Fruit fly (Drosophila melanogaster): Measurements from ENCODE around the gene CG14453.

CG14453 gene

dm6 chr3L:22727739-22728335, 34.0 kb downstream of the CG14453 start, which contains the start of the genes CG14450 and CG11367 (continued):
- TF ChIP-seq CG12391 (tag; optimal IDR thresholded peaks at IDR 0.05) (peak; percentile 68), CG13894 (tag; optimal IDR thresholded peaks at IDR 0.05) (peak; percentile 47), CG2120 (GFP tag; optimal IDR thresholded peaks at IDR 0.05) (peak; percentile 10), CG10267 (tag; optimal IDR thresholded peaks at IDR 0.05) (peak; percentile 78), so (GFP tag; IDR thresholded peaks at IDR 0.05) (no peak), CG17912 (GFP tag; optimal IDR thresholded peaks at IDR 0.05) (no peak), gcm (GFP tag; optimal IDR thresholded peaks at IDR 0.05) (peak; percentile 24), ranshi (GFP tag; IDR thresholded peaks at IDR 0.05) (no peak), oc (tag; optimal IDR thresholded peaks at IDR 0.05) (no peak), Sox100B (GFP tag; optimal IDR thresholded peaks at IDR 0.05) (peak; percentile 39), Nf-YA (GFP tag; IDR thresholded peaks at IDR 0.05) (no peak), gcm2 (GFP tag; optimal IDR thresholded peaks at IDR 0.05) (no peak), CG17186 (GFP tag; optimal IDR thresholded peaks at IDR 0.05) (no peak), CG13287 (GFP tag; IDR thresholded peaks at IDR 0.05; ENCODE audit: partially characterized antibody) (peak; percentile 79), Ets97D (GFP tag; optimal IDR thresholded peaks at IDR 0.05) (no peak), CG31441 (GFP tag; IDR thresholded peaks at IDR 0.05) (peak; percentile 61), Dll (GFP tag; IDR thresholded peaks at IDR 0.05; ENCODE audit: partially characterized antibody) (peak; percentile 88), pfk (GFP tag; optimal IDR thresholded peaks at IDR 0.05) (peak; percentile 3), corto (GFP tag; optimal IDR thresholded peaks at IDR 0.05) (no peak), CG12299 (tag; optimal IDR thresholded peaks at IDR 0.05) (peak; percentile 47), NFAT (GFP tag; IDR thresholded peaks at IDR 0.05) (no peak), Adf1 (GFP tag; IDR thresholded peaks at IDR 0.05) (peak; percentile 63), Fer1 (GFP tag; optimal IDR thresholded peaks at IDR 0.05) (peak; percentile 54), h (optimal IDR thresholded peaks at IDR 0.05) (no peak), Drgx (GFP tag; IDR thresholded peaks at IDR 0.05) (no peak), cad (GFP tag; optimal IDR thresholded peaks at IDR 0.05) (peak; percentile 1), lab (GFP tag; optimal IDR thresholded peaks at IDR 0.05) (peak; percentile 53), emc (GFP tag; optimal IDR thresholded peaks at IDR 0.05) (no peak), schlank (tag; optimal IDR thresholded peaks at IDR 0.05) (no peak), CG6791 (GFP tag; IDR thresholded peaks at IDR 0.05; ENCODE audit: partially characterized antibody) (no peak), CG6683 (GFP tag; optimal IDR thresholded peaks at IDR 0.05) (no peak), twi (tag; optimal IDR thresholded peaks at IDR 0.05) (peak; percentile 65), CG33557 (GFP tag; optimal IDR thresholded peaks at IDR 0.05) (no peak), luna (GFP tag; optimal IDR thresholded peaks at IDR 0.05) (no peak), CG16815 (GFP tag; optimal IDR thresholded peaks at IDR 0.05) (no peak), ap (GFP tag; IDR thresholded peaks at IDR 0.05) (no peak), D (optimal IDR thresholded peaks at IDR 0.05) (no peak), D (GFP tag; optimal IDR thresholded peaks at IDR 0.05) (peak; percentile 21), gro (GFP tag; optimal IDR thresholded peaks at IDR 0.05) (peak; percentile 49), CG11696 (GFP tag; IDR thresholded peaks at IDR 0.05) (no peak), scrt (GFP tag; optimal IDR thresholded peaks at IDR 0.05) (peak; percentile 16), disco-r (GFP tag; optimal IDR thresholded peaks at IDR 0.05) (no peak), Nf-YC (tag; optimal IDR thresholded peaks at IDR 0.05) (peak; percentile 69), CG42726 (GFP tag; IDR thresholded peaks at IDR 0.05; ENCODE audit: partially characterized antibody) (no peak), dan (GFP tag; IDR thresholded peaks at IDR 0.05) (no peak), Lim3 (GFP tag; IDR thresholded peaks at IDR 0.05) (no peak), CG30403 (GFP tag; optimal IDR thresholded peaks at IDR 0.05) (peak; percentile 9), ems (GFP tag; optimal IDR thresholded peaks at IDR 0.05) (no peak), CG9727 (GFP tag; optimal IDR thresholded peaks at IDR 0.05) (no peak), rib (GFP tag; IDR thresholded peaks at IDR 0.05) (no peak), CG5245 (GFP tag; optimal IDR thresholded peaks at IDR 0.05) (no peak)

Measured in whole organism, embryonic.